Fruit fly (Drosophila melanogaster) whole organism, prepupa: Measurements from ENCODE around the gene Naa15-16.

ENCODE experiments used
- CG34406 ChIP-seq: fragments of 200-800 bp; sonication (Bioruptor generic); optimal IDR thresholded peaks from 3 replicates; lab custom pipeline; 2016; ENCODE audit warnings: missing biosample characterization, missing genetic modification characterization
- CG3919 ChIP-seq: fragments of 200-800 bp; sonication (Bioruptor generic); optimal IDR thresholded peaks from 3 replicates; lab custom pipeline; 2016; ENCODE audit warnings: missing biosample characterization, missing genetic modification characterization
- CG6854 ChIP-seq: fragments of 200-800 bp; sonication (Bioruptor generic); optimal IDR thresholded peaks from 2 replicates; lab custom pipeline; 2017; ENCODE audit warnings: missing biosample characterization, mild to moderate bottlenecking, missing genetic modification characterization
- CG8319 ChIP-seq: fragments of 200-800 bp; sonication (Bioruptor generic); optimal IDR thresholded peaks from 3 replicates; lab custom pipeline; 2016; ENCODE audit warnings: missing biosample characterization, missing genetic modification characterization
- Ets96B ChIP-seq: fragments of 200-800 bp; optimal IDR thresholded peaks from 2 replicates; lab custom pipeline; 2019; ENCODE audit warnings: missing biosample characterization, mild to moderate bottlenecking, missing genetic modification characterization, moderate library complexity
- Gug ChIP-seq: fragments of 200-800 bp; sonication (Bioruptor generic); IDR thresholded peaks from 2 replicates; pipeline ENCODE4 v1.3.6; 2022; ENCODE audit warnings: missing biosample characterization, missing genetic modification characterization
- Hr38 ChIP-seq: sonication (Bioruptor generic); optimal IDR thresholded peaks from 2 replicates; lab custom pipeline; 2016; ENCODE audit warnings: missing biosample characterization, missing genetic modification characterization
- Met ChIP-seq: fragments of 200-800 bp; sonication (Bioruptor generic); optimal IDR thresholded peaks from 3 replicates; lab custom pipeline; 2016; ENCODE audit warnings: missing biosample characterization, missing genetic modification characterization
- Sox102F ChIP-seq: fragments of 200-800 bp; sonication (Bioruptor generic); optimal IDR thresholded peaks from 2 replicates; lab custom pipeline; 2016; ENCODE audit warnings: missing biosample characterization, mild to moderate bottlenecking, missing genetic modification characterization
- fd85E ChIP-seq: fragments of 200-800 bp; sonication (Bioruptor generic); optimal IDR thresholded peaks from 3 replicates; lab custom pipeline; 2016; ENCODE audit warnings: missing biosample characterization, missing genetic modification characterization
- fkh ChIP-seq: fragments of 200-800 bp; sonication (Bioruptor generic); optimal IDR thresholded peaks from 3 replicates; lab custom pipeline; 2017; ENCODE audit warnings: missing biosample characterization, mild to moderate bottlenecking, missing genetic modification characterization, moderate library complexity
- spab ChIP-seq: fragments of 200-800 bp; sonication (Bioruptor generic); optimal IDR thresholded peaks from 2 replicates; lab custom pipeline; 2017; ENCODE audit warnings: missing biosample characterization, mild to moderate bottlenecking, missing genetic modification characterization, missing genetic modification reagents
- ss ChIP-seq, 2 experiments: fragments of 200-800 bp; sonication (Bioruptor generic); optimal IDR thresholded peaks; 2 replicates in 1 of 2; 3 replicates in 1 of 2; lab custom pipeline; 2017 to 2018; ENCODE audit warnings: mild to moderate bottlenecking in 2 of 2, missing biosample characterization in 2 of 2, missing genetic modification characterization in 2 of 2, moderate library complexity in 1 of 2
- svp ChIP-seq: fragments of 200-800 bp; sonication (Bioruptor generic); peaks from one replicate; lab custom pipeline; 2016; ENCODE audit warnings: missing biosample characterization, missing genetic modification characterization

DNA sequence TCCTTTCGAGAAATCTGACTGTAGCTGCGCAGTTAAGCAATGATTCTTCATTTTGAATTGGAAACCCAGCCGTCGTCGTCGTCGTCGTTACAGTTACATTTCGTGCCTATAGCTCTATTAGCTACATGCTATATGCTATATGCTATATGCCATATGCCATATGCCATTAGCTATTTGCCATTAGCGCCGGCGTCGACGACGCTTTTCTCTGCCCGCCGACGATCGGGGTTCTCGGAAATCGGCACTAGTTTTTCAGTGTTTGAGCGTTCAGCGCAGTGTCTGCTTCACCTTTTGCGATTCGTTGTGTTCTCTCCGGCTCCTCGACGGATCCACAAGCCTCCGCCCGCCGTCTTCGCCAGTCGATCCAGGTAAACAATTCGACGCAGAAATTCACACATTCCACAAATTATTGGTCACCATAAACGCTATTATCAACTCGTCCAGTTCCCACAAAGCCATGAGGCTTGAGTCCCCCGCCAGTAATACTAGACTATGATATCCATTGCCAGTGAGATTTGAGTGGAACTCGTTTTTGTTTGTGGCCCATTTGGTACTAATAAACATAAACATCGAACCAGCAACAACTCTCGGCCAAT lies 24.5 kb downstream of the Naa15-16 start:
- TF ChIP-seq fkh (GFP tag; lab: Kevin White, UChicago) (no peak), CG8319 (no peak), CG3919 (GFP tag; lab: Kevin White, UChicago) (no peak), ss (GFP tag; optimal IDR thresholded peaks at IDR 0.05; lab: Kevin White, UChicago) (no peak), CG34406 (GFP tag; lab: Kevin White, UChicago) (no peak), fd85E (GFP tag; lab: Kevin White, UChicago) (no peak), Sox102F (GFP tag; lab: Kevin White, UChicago) (no peak), Ets96B (tag; lab: Kevin White, UChicago) (no peak), Met (GFP tag; lab: Kevin White, UChicago) (no peak), svp (GFP tag; lab: Kevin White, UChicago) (no peak), CG6854 (GFP tag; lab: Kevin White, UChicago) (no peak), Hr38 (GFP tag; lab: Kevin White, UChicago) (no peak), Gug (GFP tag; lab: Robert Waterston, UW) (no peak), spab (GFP tag; lab: Kevin White, UChicago) (no peak)
